Worm (Caenorhabditis elegans) whole organism, young adult: Measurements from ENCODE around the gene T22F3.12.

Source experiments
- C17E4.6 ChIP-seq: fragments of 200-800 bp; sonication (Bioruptor generic); IDR thresholded peaks from 2 replicates; pipeline ENCODE4 v1.3.6; 2022; ENCODE audit warnings: missing genetic modification reagents, missing genetic modification characterization, missing compliant biosample characterization
- F10E7.11 ChIP-seq: sonication (generic microtip); optimal IDR thresholded peaks from 2 replicates; lab custom pipeline; 2017; ENCODE audit warnings: mild to moderate bottlenecking, missing genetic modification characterization, moderate library complexity, missing compliant biosample characterization
- F22D6.2 ChIP-seq: sonication (generic microtip); optimal IDR thresholded peaks from 2 replicates; lab custom pipeline; 2016; ENCODE audit warnings: mild to moderate bottlenecking, missing genetic modification characterization, missing compliant biosample characterization
- F23B12.7 ChIP-seq: sonication (generic microtip); optimal IDR thresholded peaks from 2 replicates; lab custom pipeline; 2017; ENCODE audit warnings: missing genetic modification characterization, mild to moderate bottlenecking, missing compliant biosample characterization, antibody characterized with exemption, moderate library complexity; ENCODE audit not compliant: insufficient read depth
- F52B5.7 ChIP-seq: sonication (generic microtip); optimal IDR thresholded peaks from 2 replicates; lab custom pipeline; 2016; ENCODE audit warnings: mild to moderate bottlenecking, missing genetic modification characterization, missing compliant biosample characterization
- Y56A3A.18 ChIP-seq: fragments of 200-800 bp; sonication (Bioruptor generic); IDR thresholded peaks from 2 replicates; pipeline ENCODE4 v1.3.6; 2022; ENCODE audit warnings: missing genetic modification reagents, missing genetic modification characterization, missing compliant biosample characterization
- Y67H2A.10 ChIP-seq: fragments of 200-800 bp; sonication (Bioruptor generic); conservative IDR thresholded peaks from 2 replicates; pipeline ENCODE4 v1.3.6; 2022; ENCODE audit warnings: missing genetic modification reagents, missing genetic modification characterization, missing compliant biosample characterization
- aptf-3 ChIP-seq: fragments of 200-800 bp; sonication (Bioruptor generic); IDR thresholded peaks from 2 replicates; pipeline ENCODE4 v1.3.6; 2022; ENCODE audit warnings: missing genetic modification characterization, missing compliant biosample characterization
- atf-7 ChIP-seq: sonication (generic microtip); optimal IDR thresholded peaks from 2 replicates; lab custom pipeline; 2017; ENCODE audit warnings: mild to moderate bottlenecking, missing genetic modification characterization, missing compliant biosample characterization
- cebp-1 ChIP-seq, 2 experiments: fragments of 200-800 bp in 1 of 2; sonication (Bioruptor generic) in 1 of 2; sonication (generic microtip) in 1 of 2; IDR thresholded peaks in 1 of 2; optimal IDR thresholded peaks in 1 of 2; 2 replicates each; pipeline versions ENCODE4 v1.3.6 to Lab custom; 2017 to 2022; ENCODE audit warnings: missing compliant biosample characterization in 2 of 2, missing genetic modification characterization in 2 of 2, mild to moderate bottlenecking in 1 of 2, missing genetic modification reagents in 1 of 2, moderate library complexity in 1 of 2
- cebp-2 ChIP-seq: fragments of 200-800 bp; sonication (Bioruptor generic); IDR thresholded peaks from 2 replicates; pipeline ENCODE4 v1.3.6; 2022; ENCODE audit warnings: missing genetic modification characterization, missing compliant biosample characterization
- ceh-91 ChIP-seq: fragments of 200-800 bp; sonication (Bioruptor generic); IDR thresholded peaks from 2 replicates; pipeline ENCODE4 v1.3.6; 2022; ENCODE audit warnings: missing genetic modification reagents, missing genetic modification characterization, missing compliant biosample characterization
- egl-44 ChIP-seq: fragments of 200-800 bp; sonication (Bioruptor generic); IDR thresholded peaks from 2 replicates; pipeline ENCODE4 v1.3.6; 2022; ENCODE audit warnings: missing genetic modification reagents, missing genetic modification characterization, missing compliant biosample characterization
- ekl-4 ChIP-seq: fragments of 200-800 bp; sonication (Bioruptor generic); IDR thresholded peaks from 2 replicates; pipeline ENCODE4 v1.3.6; 2022; ENCODE audit warnings: missing genetic modification reagents, missing genetic modification characterization, missing compliant biosample characterization
- ets-4 ChIP-seq: fragments of 200-800 bp; sonication (Bioruptor generic); optimal IDR thresholded peaks from 2 replicates; lab custom pipeline; 2018; ENCODE audit warnings: mild to moderate bottlenecking, missing genetic modification characterization, missing compliant biosample characterization
- fkh-3 ChIP-seq: sonication (generic microtip); optimal IDR thresholded peaks from 2 replicates; lab custom pipeline; 2016; ENCODE audit warnings: mild to moderate bottlenecking, missing genetic modification characterization, missing compliant biosample characterization
- gei-17 ChIP-seq: fragments of 200-800 bp; sonication (Bioruptor generic); optimal IDR thresholded peaks from 2 replicates; lab custom pipeline; 2018; ENCODE audit warnings: mild to moderate bottlenecking, missing genetic modification characterization, missing compliant biosample characterization
- let-607 ChIP-seq, 2 experiments: fragments of 200-800 bp in 1 of 2; sonication (Bioruptor generic) in 1 of 2; sonication (generic microtip) in 1 of 2; optimal IDR thresholded peaks; 2 replicates each; lab custom pipeline; 2016 to 2018; ENCODE audit warnings: mild to moderate bottlenecking in 2 of 2, missing compliant biosample characterization in 2 of 2, missing genetic modification characterization in 2 of 2, moderate library complexity in 2 of 2, missing genotype in 1 of 2
- lin-54 ChIP-seq: fragments of 200-800 bp; sonication (Bioruptor generic); optimal IDR thresholded peaks from 2 replicates; lab custom pipeline; 2018; ENCODE audit warnings: mild to moderate bottlenecking, missing genetic modification characterization, missing compliant biosample characterization
- lsy-27 ChIP-seq: sonication (generic microtip); optimal IDR thresholded peaks from 2 replicates; lab custom pipeline; 2017; ENCODE audit warnings: missing genetic modification characterization, mild to moderate bottlenecking, missing compliant biosample characterization, antibody characterized with exemption, missing genotype, borderline replicate concordance; ENCODE audit not compliant: insufficient read depth
- madf-8 ChIP-seq: fragments of 200-800 bp; sonication (Bioruptor generic); conservative IDR thresholded peaks from 2 replicates; pipeline ENCODE4 v1.3.6; 2022; ENCODE audit warnings: missing genetic modification reagents, missing genetic modification characterization, missing compliant biosample characterization
- mcd-1 ChIP-seq: fragments of 200-800 bp; sonication (Bioruptor generic); IDR thresholded peaks from 2 replicates; pipeline ENCODE4 v1.3.6; 2022; ENCODE audit warnings: missing genetic modification reagents, missing genetic modification characterization, missing compliant biosample characterization
- nfya-1 ChIP-seq: sonication (generic microtip); optimal IDR thresholded peaks from 2 replicates; lab custom pipeline; 2017; ENCODE audit warnings: antibody characterized with exemption, missing compliant biosample characterization, missing genetic modification characterization, borderline replicate concordance; ENCODE audit not compliant: insufficient read depth
- nfya-2 ChIP-seq: fragments of 200-800 bp; sonication (Bioruptor generic); IDR thresholded peaks from 2 replicates; pipeline ENCODE4 v1.3.6; 2022; ENCODE audit warnings: missing genetic modification reagents, missing genetic modification characterization, missing compliant biosample characterization
- nfyb-1 ChIP-seq: fragments of 200-800 bp; sonication (Bioruptor generic); IDR thresholded peaks from 2 replicates; pipeline ENCODE4 v1.3.6; 2022; ENCODE audit warnings: missing genetic modification reagents, missing genetic modification characterization, missing compliant biosample characterization
- nhr-80 ChIP-seq: sonication (generic microtip); optimal IDR thresholded peaks from 2 replicates; lab custom pipeline; 2016; ENCODE audit warnings: missing genetic modification characterization, missing compliant biosample characterization
- snpc-4 ChIP-seq, 5 experiments: fragments of 150-350 bp in 1 of 5; sonication (generic microtip) in 4 of 5; optimal IDR thresholded peaks; 2 replicates each; lab custom pipeline; 2014 to 2018; ENCODE audit warnings: missing genetic modification characterization in 5 of 5, missing biosample characterization in 3 of 5, antibody characterized with exemption in 2 of 5, mild to moderate bottlenecking in 2 of 5, missing compliant biosample characterization in 2 of 5, missing genotype in 2 of 5, moderate library complexity in 2 of 5, missing genetic modification reagents in 1 of 5
- tbp1 ChIP-seq: fragments of 200-800 bp; sonication (Bioruptor generic); optimal IDR thresholded peaks from 2 replicates; lab custom pipeline; 2018; ENCODE audit warnings: mild to moderate bottlenecking, missing genetic modification characterization, missing compliant biosample characterization
- tlf-1 ChIP-seq: fragments of 200-800 bp; sonication (Bioruptor generic); optimal IDR thresholded peaks from 2 replicates; lab custom pipeline; 2018; ENCODE audit warnings: mild to moderate bottlenecking, missing genetic modification characterization, missing compliant biosample characterization
- ztf-22 ChIP-seq: fragments of 200-800 bp; sonication (Bioruptor generic); optimal IDR thresholded peaks from 2 replicates; lab custom pipeline; 2018; ENCODE audit warnings: mild to moderate bottlenecking, missing genetic modification characterization, moderate library complexity, missing compliant biosample characterization
- ztf-6 ChIP-seq: fragments of 200-800 bp; sonication (Bioruptor generic); IDR thresholded peaks from 2 replicates; pipeline ENCODE4 v1.3.6; 2022; ENCODE audit warnings: missing genetic modification reagents, missing genetic modification characterization, missing compliant biosample characterization

Gene T22F3.12

ce11 chrV:3634293-3635016, 42.5 kb upstream of the T22F3.12 start (continued):
- TF ChIP-seq mcd-1 (GFP tag; lab: Robert Waterston, UW) (peak; percentile 22; the same call in 1 of the 2 replicates), cebp-1 (GFP tag; IDR thresholded peaks at IDR 0.05; lab: Robert Waterston, UW) (no peak), cebp-1 (tag; optimal IDR thresholded peaks at IDR 0.05; lab: Kevin White, UChicago) (peak; percentile 54), cebp-2 (GFP tag; lab: Robert Waterston, UW) (0 out of 2 replicates have a peak, but pooled peaks have one; percentile 56), snpc-4 (GFP tag; optimal IDR thresholded peaks at IDR 0.05; lab: Kevin White, UChicago) (no peak), snpc-4 (tag; optimal IDR thresholded peaks at IDR 0.05; lab: Kevin White, UChicago) (peak in 3 of 4 experiments; percentile 55 to 75 (median 64)), tlf-1 (peak; percentile 62), atf-7 (tag; lab: Kevin White, UChicago) (peak; percentile 91), let-607 (tag; optimal IDR thresholded peaks at IDR 0.05; lab: Kevin White, UChicago) (peak in 1 of 2 experiments; percentile 36), nfyb-1 (GFP tag; lab: Robert Waterston, UW) (peak; percentile 84), nfya-2 (GFP tag; lab: Robert Waterston, UW) (no peak)

ce11 chrV:3633041-3633440, 41.0 kb upstream of the T22F3.12 start, which contains the start of gene F59B1.2:
Gene F59B1.2 (plus strand): TSS chrV:3633341.
- TF ChIP-seq ztf-22 (GFP tag; lab: Kevin White, UChicago) (no peak), snpc-4 (GFP tag; optimal IDR thresholded peaks at IDR 0.05; lab: Kevin White, UChicago) (no peak), snpc-4 (tag; optimal IDR thresholded peaks at IDR 0.05; lab: Kevin White, UChicago) (peak in 1 of 4 experiments; percentile 6)

DNA sequence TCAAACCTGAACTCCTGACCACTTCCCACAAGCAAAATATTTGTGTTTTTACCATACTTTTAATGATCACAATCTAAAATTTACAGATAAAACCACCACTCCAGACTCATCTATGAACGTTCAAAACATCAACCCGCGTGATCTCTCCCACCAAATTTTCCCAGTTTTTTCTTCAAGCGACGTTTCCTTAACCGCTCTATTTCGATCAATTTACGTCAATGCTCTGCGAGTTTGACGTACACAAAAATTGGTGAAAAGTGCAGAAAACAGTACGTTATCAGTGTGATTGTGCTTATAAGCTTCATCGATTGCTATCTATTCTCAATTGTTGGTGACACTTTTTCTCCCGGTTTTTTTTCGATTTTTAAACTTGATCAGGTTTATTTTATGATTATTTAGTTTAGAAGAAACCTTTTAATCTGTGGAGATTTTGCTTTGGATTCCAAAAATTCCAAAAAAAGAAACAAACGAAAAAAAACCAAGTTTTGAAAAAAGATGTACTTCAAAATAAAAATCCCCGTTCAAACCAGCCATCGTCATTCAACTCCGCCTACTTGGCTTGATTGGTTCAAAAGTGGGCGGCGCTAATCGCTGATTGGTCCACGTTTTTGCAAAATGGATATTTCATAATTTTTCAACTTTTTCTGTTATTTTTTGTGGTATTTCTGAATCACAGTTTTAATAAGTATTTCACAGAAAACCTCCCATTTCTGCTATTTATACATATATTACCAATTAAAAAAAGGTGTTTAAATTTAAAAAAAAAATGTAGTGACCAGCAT, 40.4 kb upstream of the T22F3.12 start:
- TF ChIP-seq lin-54 (GFP tag; lab: Kevin White, UChicago) (no peak), madf-8 (GFP tag; lab: Robert Waterston, UW) (no peak), tbp1 (no peak), atf-7 (tag; lab: Kevin White, UChicago) (peak; percentile 56), nhr-80 (tag; lab: Kevin White, UChicago) (peak; percentile 77), nfya-2 (GFP tag; lab: Robert Waterston, UW) (no peak), aptf-3 (GFP tag; lab: Robert Waterston, UW) (no peak), cebp-2 (GFP tag; lab: Robert Waterston, UW) (no peak), nfya-1 (tag; lab: Kevin White, UChicago) (no peak), ets-4 (GFP tag; lab: Kevin White, UChicago) (no peak), egl-44 (GFP tag; lab: Robert Waterston, UW) (peak; percentile 45; the same call in 1 of the 2 replicates), ceh-91 (GFP tag; lab: Robert Waterston, UW) (no peak), C17E4.6 (GFP tag; lab: Robert Waterston, UW) (no peak), gei-17 (GFP tag; lab: Kevin White, UChicago) (no peak), F52B5.7 (tag; lab: Kevin White, UChicago) (no peak), lsy-27 (tag; lab: Kevin White, UChicago) (no peak), ztf-6 (no peak), let-607 (tag; optimal IDR thresholded peaks at IDR 0.05; lab: Kevin White, UChicago) (peak in 1 of 2 experiments; percentile 19), F10E7.11 (no peak), ekl-4 (GFP tag; lab: Robert Waterston, UW) (no peak), ztf-22 (GFP tag; lab: Kevin White, UChicago) (peak; percentile 36), fkh-3 (tag; lab: Kevin White, UChicago) (no peak)
- TF ChIP-seq, all 124 proteins: peak for 5

- TF ChIP-seq snpc-4 (GFP tag; optimal IDR thresholded peaks at IDR 0.05; lab: Kevin White, UChicago) (no peak), snpc-4 (tag; optimal IDR thresholded peaks at IDR 0.05; lab: Kevin White, UChicago) (no peak), Y56A3A.18 (GFP tag; lab: Robert Waterston, UW) (no peak), C17E4.6 (GFP tag; lab: Robert Waterston, UW) (no peak), madf-8 (GFP tag; lab: Robert Waterston, UW) (no peak), F23B12.7 (tag; lab: Kevin White, UChicago) (no peak), F22D6.2 (tag; lab: Kevin White, UChicago) (no peak), Y67H2A.10 (GFP tag; lab: Robert Waterston, UW) (no peak), lin-54 (GFP tag; lab: Kevin White, UChicago) (no peak), ztf-6 (no peak)
Measured at ce11 chrV:3631591-3631990, 39.6 kb upstream of the T22F3.12 start, which contains the start of gene F59B1.6. Gene F59B1.6 (minus strand): TSS chrV:3631691.
